Worm (Caenorhabditis elegans) whole organism, late embryonic: Measurements from ENCODE around the gene F26G1.10.

ENCODE experiments used
- ama-1 ChIP-seq: fragments of 150-350 bp; optimal IDR thresholded peaks from 2 replicates; lab custom pipeline; 2014
- nhr-11 ChIP-seq: fragments of 150-350 bp; optimal IDR thresholded peaks from 2 replicates; lab custom pipeline; 2014; ENCODE audit warnings: missing biosample characterization, missing genetic modification characterization

ce11 chrII:4736585-4736984 lies 37.6 kb upstream of the F26G1.10 start:
- TF ChIP-seq ama-1 (no peak), nhr-11 (no peak)
